Worm (Caenorhabditis elegans) whole organism, L2 larva: ENCODE measurements around the gene cyn-11.

Source experiments
- egl-27 ChIP-seq: sonication (generic microtip); optimal IDR thresholded peaks from 3 replicates; lab custom pipeline; 2017; ENCODE audit warnings: missing biosample characterization, missing genetic modification reagents, missing genetic modification characterization
- lin-13 ChIP-seq: fragments of 150-350 bp; optimal IDR thresholded peaks from 2 replicates; lab custom pipeline; 2014; ENCODE audit warnings: missing biosample characterization, missing genetic modification reagents, missing genetic modification characterization
- lin-39 ChIP-seq: fragments of 150-350 bp; optimal IDR thresholded peaks from 2 replicates; lab custom pipeline; 2014; ENCODE audit warnings: missing biosample characterization, missing genetic modification reagents, missing genetic modification characterization
- nhr-11 ChIP-seq: fragments of 150-350 bp; optimal IDR thresholded peaks from 2 replicates; lab custom pipeline; 2014; ENCODE audit warnings: missing biosample characterization, missing genetic modification characterization
- nhr-237 ChIP-seq: fragments of 150-350 bp; optimal IDR thresholded peaks from 2 replicates; lab custom pipeline; 2014; ENCODE audit warnings: missing biosample characterization, missing genetic modification characterization
- snpc-4 ChIP-seq: fragments of 150-350 bp; optimal IDR thresholded peaks from 2 replicates; lab custom pipeline; 2014; ENCODE audit warnings: missing biosample characterization, missing genetic modification characterization
- unc-39 ChIP-seq: fragments of 150-350 bp; optimal IDR thresholded peaks from 2 replicates; lab custom pipeline; 2014; ENCODE audit warnings: missing biosample characterization, missing genetic modification characterization
- unc-62 ChIP-seq: fragments of 150-350 bp; optimal IDR thresholded peaks from 2 replicates; lab custom pipeline; 2014; ENCODE audit warnings: missing biosample characterization, missing genetic modification reagents, missing genetic modification characterization
- ztf-4 ChIP-seq: fragments of 150-350 bp; optimal IDR thresholded peaks from 2 replicates; lab custom pipeline; 2014; ENCODE audit warnings: missing biosample characterization, missing genetic modification characterization

ce11 chrII:8738244-8738643 lies 22.2 kb upstream of the cyn-11 start:
- no peak for TF ChIP-seq egl-27 (tag; lab: Kevin White, UChicago)
- no peak for TF ChIP-seq unc-39 (tag; lab: Kevin White, UChicago)
- no peak for TF ChIP-seq nhr-11 (tag; lab: Kevin White, UChicago)
- no peak for TF ChIP-seq nhr-237 (tag; lab: Kevin White, UChicago)
- TF ChIP-seq lin-39 (tag; lab: Kevin White, UChicago), result no peak
- no peak for TF ChIP-seq lin-13 (GFP tag; lab: Kevin White, UChicago)
- TF ChIP-seq unc-62, result no peak
- TF ChIP-seq snpc-4 (tag; lab: Kevin White, UChicago), result no peak
- TF ChIP-seq ztf-4 (tag; lab: Kevin White, UChicago), result no peak
